Fruit fly (Drosophila melanogaster): Measurements from ENCODE around the gene Rox8.

Rox8 gene

dm6 chr3R:23995460-23995859 is 52.6 kb downstream of the Rox8 start, which contains the start of gene CG33108 (continued):
- TF ChIP-seq D (optimal IDR thresholded peaks at IDR 0.05): no peak
- no peak for TF ChIP-seq D (GFP tag; optimal IDR thresholded peaks at IDR 0.05)
- peak; percentile 60 for TF ChIP-seq Dref (GFP tag; IDR thresholded peaks at IDR 0.05)
- TF ChIP-seq CG6813 (GFP tag; optimal IDR thresholded peaks at IDR 0.05): no peak
- peak; percentile 4 for TF ChIP-seq MESR4 (GFP tag; optimal IDR thresholded peaks at IDR 0.05)
- no peak for TF ChIP-seq aop (GFP tag; IDR thresholded peaks at IDR 0.05)
- peak; percentile 19 for TF ChIP-seq CG2116 (GFP tag; optimal IDR thresholded peaks at IDR 0.05)
- no peak for TF ChIP-seq ase (GFP tag; IDR thresholded peaks at IDR 0.05)
- peak; percentile 37 for TF ChIP-seq sug (tag; optimal IDR thresholded peaks at IDR 0.05)
- 0 out of 3 replicates have a peak, but pooled peaks have one; percentile 39 for TF ChIP-seq Opbp (GFP tag; IDR thresholded peaks at IDR 0.05; ENCODE audit: partially characterized antibody)
- no peak for TF ChIP-seq Med (GFP tag)
- peak; percentile 34 for TF ChIP-seq pzg (GFP tag; optimal IDR thresholded peaks at IDR 0.05)
- TF ChIP-seq grau (tag; optimal IDR thresholded peaks at IDR 0.05): peak; percentile 9
- TF ChIP-seq Dll (GFP tag; IDR thresholded peaks at IDR 0.05; ENCODE audit: partially characterized antibody): peak; percentile 33; the same call in 1 of the 4 replicates
- no peak for TF ChIP-seq zfh2 (GFP tag; optimal IDR thresholded peaks at IDR 0.05)
- TF ChIP-seq tna (GFP tag; IDR thresholded peaks at IDR 0.05; ENCODE audit: partially characterized antibody): peak; percentile 14; the same call in 1 of the 2 replicates
- TF ChIP-seq CG13287 (GFP tag; IDR thresholded peaks at IDR 0.05; ENCODE audit: partially characterized antibody): peak; percentile 31; the same call in 1 of the 2 replicates
- TF ChIP-seq bcd (GFP tag; optimal IDR thresholded peaks at IDR 0.05): no peak
- peak; percentile 36; the same call in 1 of the 2 replicates for TF ChIP-seq bbx (GFP tag; IDR thresholded peaks at IDR 0.05; ENCODE audit: partially characterized antibody)
- TF ChIP-seq CG3995 (GFP tag; optimal IDR thresholded peaks at IDR 0.05): peak; percentile 57
- TF ChIP-seq row (GFP tag; IDR thresholded peaks at IDR 0.05): peak; percentile 50; the same call in 2 of the 3 replicates
- no peak for TF ChIP-seq vvl (GFP tag; IDR thresholded peaks at IDR 0.05)
- no peak for TF ChIP-seq CG18619 (GFP tag; optimal IDR thresholded peaks at IDR 0.05)
- peak; percentile 18 for TF ChIP-seq PHDP (tag; optimal IDR thresholded peaks at IDR 0.05)
- TF ChIP-seq CG10267 (tag; optimal IDR thresholded peaks at IDR 0.05): peak; percentile 8
- TF ChIP-seq corto (GFP tag; optimal IDR thresholded peaks at IDR 0.05): no peak
- no peak for TF ChIP-seq CG17328 (GFP tag; IDR thresholded peaks at IDR 0.05)
- TF ChIP-seq tll (GFP tag; optimal IDR thresholded peaks at IDR 0.05): no peak
- peak; percentile 4 for TF ChIP-seq CG10274 (GFP tag; optimal IDR thresholded peaks at IDR 0.05)
- peak; percentile 10 to 78 for TF ChIP-seq crp (GFP tag; optimal IDR thresholded peaks at IDR 0.05)
- TF ChIP-seq sob (GFP tag; IDR thresholded peaks at IDR 0.05): no peak
- peak; percentile 19; the same call in 1 of the 2 replicates for TF ChIP-seq amos (GFP tag; IDR thresholded peaks at IDR 0.05; ENCODE audit: partially characterized antibody)
- peak; percentile 39 for TF ChIP-seq CG12659 (GFP tag; optimal IDR thresholded peaks at IDR 0.05)
- TF ChIP-seq CG30431 (GFP tag; optimal IDR thresholded peaks at IDR 0.05): no peak
- TF ChIP-seq CG17802 (tag; optimal IDR thresholded peaks at IDR 0.05): peak; percentile 44
- no peak for TF ChIP-seq ind (GFP tag; optimal IDR thresholded peaks at IDR 0.05)
- TF ChIP-seq CG4854 (GFP tag; optimal IDR thresholded peaks at IDR 0.05): no peak
- TF ChIP-seq Rx (GFP tag; IDR thresholded peaks at IDR 0.05): no peak
- TF ChIP-seq Mad (GFP tag; optimal IDR thresholded peaks at IDR 0.05): no peak
- TF ChIP-seq GATAe (GFP tag; conservative IDR thresholded peaks at IDR 0.05): no peak
- TF ChIP-seq Nf-YC (tag; optimal IDR thresholded peaks at IDR 0.05): peak; percentile 42

All from whole organism, embryonic.